Worm (Caenorhabditis elegans): ENCODE measurements around the gene pptr-1.

DNA sequence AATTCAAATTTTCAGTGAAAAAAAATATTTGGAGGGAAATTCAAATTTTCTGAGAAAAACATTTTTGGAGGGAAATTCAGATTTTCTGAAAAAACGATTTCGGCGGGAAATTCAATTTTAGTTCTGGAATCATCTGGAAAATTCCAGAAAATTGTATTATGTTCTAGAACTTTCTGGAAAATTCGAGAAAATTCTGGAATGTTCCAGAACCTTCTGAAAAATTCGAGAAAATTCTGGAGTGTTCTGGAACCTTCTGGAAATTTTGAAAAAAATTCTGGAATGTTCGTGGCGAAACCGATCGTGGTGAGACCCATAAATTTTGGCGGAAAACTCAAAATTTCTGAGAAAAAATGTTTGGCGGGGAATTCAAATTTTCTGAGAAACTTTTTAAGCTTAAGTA is 35.2 kb upstream of the pptr-1 start:
- TF ChIP-seq scrt-1 (GFP tag; IDR thresholded peaks at IDR 0.05): no peak
- TF ChIP-seq ama-1 (optimal IDR thresholded peaks at IDR 0.05): no peak
- TF ChIP-seq hmg-4 (GFP tag; optimal IDR thresholded peaks at IDR 0.05): no peak
- no peak for TF ChIP-seq tbx-11 (GFP tag; IDR thresholded peaks at IDR 0.05)
- TF ChIP-seq ets-7 (tag; optimal IDR thresholded peaks at IDR 0.05): no peak
- no peak for TF ChIP-seq hnd-1 (tag; optimal IDR thresholded peaks at IDR 0.05)
- TF ChIP-seq B0310.2 (tag; optimal IDR thresholded peaks at IDR 0.05): no peak
- TF ChIP-seq tbx-37 (GFP tag; conservative IDR thresholded peaks at IDR 0.05): no peak
- TF ChIP-seq flt-1 (GFP tag; IDR thresholded peaks at IDR 0.05): no peak
- TF ChIP-seq ceh-36 (tag; optimal IDR thresholded peaks at IDR 0.05): no peak
- TF ChIP-seq hmbx-1 (tag; optimal IDR thresholded peaks at IDR 0.05): no peak
- no peak for TF ChIP-seq sea-1 (GFP tag; conservative IDR thresholded peaks at IDR 0.05)
- TF ChIP-seq aly-1 (tag; optimal IDR thresholded peaks at IDR 0.05): no peak
- TF ChIP-seq pes-1 (GFP tag; IDR thresholded peaks at IDR 0.05): no peak
